Fruit fly (Drosophila melanogaster) whole organism, wandering third instar larva: ENCODE results near the gene fend.

ENCODE experiments used
- Abd-B ChIP-seq: fragments of >200 bp; optimal IDR thresholded peaks from 2 replicates; lab custom pipeline; 2017; ENCODE audit warnings: missing biosample characterization, missing genetic modification characterization
- CG32264 ChIP-seq: fragments of 200-800 bp; sonication (Bioruptor generic); optimal IDR thresholded peaks from 2 replicates; lab custom pipeline; 2016; ENCODE audit warnings: missing biosample characterization, missing genetic modification characterization
- CG9705 ChIP-seq: fragments of 200-800 bp; sonication (Bioruptor generic); optimal IDR thresholded peaks from 2 replicates; lab custom pipeline; 2018; ENCODE audit warnings: missing biosample characterization, mild to moderate bottlenecking, missing genetic modification characterization
- CrebA ChIP-seq: fragments of 200-800 bp; sonication (Bioruptor generic); optimal IDR thresholded peaks from 2 replicates; lab custom pipeline; 2016; ENCODE audit warnings: missing biosample characterization, mild to moderate bottlenecking, missing genetic modification characterization, borderline replicate concordance
- Dfd ChIP-seq: fragments of >200 bp; optimal IDR thresholded peaks from 2 replicates; lab custom pipeline; 2017; ENCODE audit warnings: missing biosample characterization, missing genetic modification characterization
- Dif ChIP-seq: fragments of 200-275, 200-300 bp; sonication (Bioruptor generic); optimal IDR thresholded peaks from 2 replicates; lab custom pipeline; 2018; ENCODE audit warnings: missing biosample characterization, missing genetic modification characterization; ENCODE audit not compliant: partially characterized antibody
- GATAd ChIP-seq: sonication (Bioruptor generic); optimal IDR thresholded peaks from 2 replicates; lab custom pipeline; 2016; ENCODE audit warnings: missing biosample characterization, missing genetic modification characterization
- HLH106 ChIP-seq: fragments of 200-800 bp; optimal IDR thresholded peaks from 3 replicates; lab custom pipeline; 2019; ENCODE audit warnings: missing biosample characterization, mild to moderate bottlenecking, missing genetic modification characterization, moderate library complexity
- Hnf4 ChIP-seq: fragments of 200-800 bp; sonication (Bioruptor generic); optimal IDR thresholded peaks from 2 replicates; lab custom pipeline; 2016; ENCODE audit warnings: missing biosample characterization, mild to moderate bottlenecking, missing genetic modification characterization
- Hr78 ChIP-seq: fragments of >200 bp; optimal IDR thresholded peaks from 2 replicates; lab custom pipeline; 2017; ENCODE audit warnings: missing biosample characterization, missing genetic modification characterization
- Hr83 ChIP-seq: fragments of 200-300 bp; sonication (Bioruptor generic); optimal IDR thresholded peaks from 2 replicates; lab custom pipeline; 2016; ENCODE audit warnings: missing biosample characterization, mild to moderate bottlenecking, missing genetic modification characterization, moderate library complexity; ENCODE audit not compliant: poor library complexity, severe bottlenecking
- Jra ChIP-seq: sonication (Bioruptor generic); optimal IDR thresholded peaks from 2 replicates; lab custom pipeline; 2016; ENCODE audit warnings: missing biosample characterization, missing genetic modification characterization
- Mio ChIP-seq: sonication (Bioruptor generic); optimal IDR thresholded peaks from 2 replicates; lab custom pipeline; 2016; ENCODE audit warnings: missing biosample characterization, missing genetic modification characterization
- Myc ChIP-seq: fragments of >200 bp; optimal IDR thresholded peaks from 2 replicates; lab custom pipeline; 2017
- N ChIP-seq: fragments of >200 bp; optimal IDR thresholded peaks from 2 replicates; lab custom pipeline; 2018; ENCODE audit warnings: missing biosample characterization, missing external identifiers, missing genetic modification characterization
- OdsH ChIP-seq: fragments of 200-800 bp; sonication (Bioruptor generic); optimal IDR thresholded peaks from 2 replicates; lab custom pipeline; 2016; ENCODE audit warnings: missing biosample characterization, mild to moderate bottlenecking, missing genetic modification characterization
- Rel ChIP-seq, 2 experiments: fragments of 200-800 bp; sonication (Bioruptor generic) in 1 of 2; optimal IDR thresholded peaks; 2 replicates in 1 of 2; 3 replicates in 1 of 2; lab custom pipeline; 2016 to 2019; ENCODE audit warnings: mild to moderate bottlenecking in 2 of 2, missing biosample characterization in 2 of 2, missing genetic modification characterization in 2 of 2, moderate library complexity in 1 of 2
- Sp1 ChIP-seq: fragments of 200-800 bp; sonication (Bioruptor generic); optimal IDR thresholded peaks from 3 replicates; lab custom pipeline; 2019; ENCODE audit warnings: missing biosample characterization, mild to moderate bottlenecking, missing genetic modification characterization, moderate library complexity
- Vsx2 ChIP-seq: fragments of 200-300, 225-300 bp; sonication (Bioruptor generic); optimal IDR thresholded peaks from 2 replicates; lab custom pipeline; 2018; ENCODE audit warnings: missing biosample characterization, missing genetic modification characterization; ENCODE audit not compliant: partially characterized antibody
- br ChIP-seq: fragments of 200-800 bp; sonication (Bioruptor generic); optimal IDR thresholded peaks from 2 replicates; lab custom pipeline; 2016; ENCODE audit warnings: missing biosample characterization, missing genetic modification characterization
- brk ChIP-seq: fragments of 200-800 bp; sonication (Bioruptor generic); optimal IDR thresholded peaks from 2 replicates; lab custom pipeline; 2016; ENCODE audit warnings: missing biosample characterization, mild to moderate bottlenecking, missing genetic modification characterization
- dl ChIP-seq, 2 experiments: fragments of 175-275, 200-275 bp in 1 of 2; fragments of 200-275 bp in 1 of 2; sonication (Bioruptor generic); optimal IDR thresholded peaks; lab custom pipeline; 2018; ENCODE audit warnings: mild to moderate bottlenecking in 2 of 2, missing biosample characterization in 2 of 2, missing genetic modification characterization in 2 of 2, moderate library complexity in 2 of 2; ENCODE audit not compliant: partially characterized antibody in 2 of 2, insufficient read depth in 1 of 2
- dmrt93B ChIP-seq: fragments of 200-800 bp; sonication (Bioruptor generic); optimal IDR thresholded peaks from 2 replicates; lab custom pipeline; 2018; ENCODE audit warnings: missing biosample characterization, mild to moderate bottlenecking, missing genetic modification characterization
- dsf ChIP-seq: sonication (Bioruptor generic); optimal IDR thresholded peaks from 2 replicates; lab custom pipeline; 2016; ENCODE audit warnings: missing biosample characterization, missing genetic modification characterization, borderline replicate concordance
- ey ChIP-seq: fragments of 200-800 bp; sonication (Bioruptor generic); optimal IDR thresholded peaks from 2 replicates; lab custom pipeline; 2016; ENCODE audit warnings: missing biosample characterization, missing genetic modification characterization
- foxo ChIP-seq, 2 experiments: fragments of 200-800 bp; sonication (Bioruptor generic); optimal IDR thresholded peaks; 2 replicates in 1 of 2; 3 replicates in 1 of 2; lab custom pipeline; 2016 to 2017; ENCODE audit warnings: missing biosample characterization in 2 of 2, missing genetic modification characterization in 2 of 2
- fru ChIP-seq: fragments of 200-800 bp; sonication (Bioruptor generic); optimal IDR thresholded peaks from 3 replicates; lab custom pipeline; 2016; ENCODE audit warnings: missing biosample characterization, mild to moderate bottlenecking, missing genetic modification characterization
- h ChIP-seq: fragments of 200-800 bp; sonication (Bioruptor generic); optimal IDR thresholded peaks from 3 replicates; lab custom pipeline; 2016; ENCODE audit warnings: missing biosample characterization, mild to moderate bottlenecking, missing genetic modification characterization
- jim ChIP-seq: fragments of 175-275, 200-325 bp; sonication (Bioruptor generic); optimal IDR thresholded peaks from 2 replicates; lab custom pipeline; 2016; ENCODE audit warnings: missing biosample characterization, mild to moderate bottlenecking, missing genetic modification characterization
- lola ChIP-seq: fragments of >200 bp; optimal IDR thresholded peaks from 2 replicates; lab custom pipeline; 2017; ENCODE audit warnings: missing biosample characterization, missing genetic modification characterization
- pan ChIP-seq: fragments of >200 bp; optimal IDR thresholded peaks from 2 replicates; lab custom pipeline; 2017
- psq ChIP-seq: fragments of 200-800 bp; sonication (Bioruptor generic); optimal IDR thresholded peaks from 3 replicates; lab custom pipeline; 2017; ENCODE audit warnings: missing biosample characterization, mild to moderate bottlenecking, missing genetic modification characterization, moderate library complexity
- rgr ChIP-seq: fragments of 200-800 bp; sonication (Bioruptor generic); optimal IDR thresholded peaks from 3 replicates; lab custom pipeline; 2016; ENCODE audit warnings: missing biosample characterization, mild to moderate bottlenecking, missing genetic modification characterization
- sage ChIP-seq: fragments of 200-800 bp; sonication (Bioruptor generic); optimal IDR thresholded peaks from 2 replicates; lab custom pipeline; 2016; ENCODE audit warnings: missing biosample characterization, mild to moderate bottlenecking, missing genetic modification characterization
- sv ChIP-seq: fragments of 200-800 bp; sonication (Bioruptor generic); optimal IDR thresholded peaks from 3 replicates; lab custom pipeline; 2016; ENCODE audit warnings: missing biosample characterization, missing genetic modification characterization
- tai ChIP-seq: sonication (Bioruptor generic); optimal IDR thresholded peaks from 2 replicates; lab custom pipeline; 2016; ENCODE audit warnings: missing biosample characterization, missing genetic modification characterization
- usp ChIP-seq: fragments of >200 bp; optimal IDR thresholded peaks from 2 replicates; lab custom pipeline; 2017; ENCODE audit warnings: missing biosample characterization, missing genetic modification characterization
- woc ChIP-seq: sonication (Bioruptor generic); optimal IDR thresholded peaks from 2 replicates; lab custom pipeline; 2016; ENCODE audit warnings: missing biosample characterization, mild to moderate bottlenecking, missing genetic modification characterization

fend gene

DNA sequence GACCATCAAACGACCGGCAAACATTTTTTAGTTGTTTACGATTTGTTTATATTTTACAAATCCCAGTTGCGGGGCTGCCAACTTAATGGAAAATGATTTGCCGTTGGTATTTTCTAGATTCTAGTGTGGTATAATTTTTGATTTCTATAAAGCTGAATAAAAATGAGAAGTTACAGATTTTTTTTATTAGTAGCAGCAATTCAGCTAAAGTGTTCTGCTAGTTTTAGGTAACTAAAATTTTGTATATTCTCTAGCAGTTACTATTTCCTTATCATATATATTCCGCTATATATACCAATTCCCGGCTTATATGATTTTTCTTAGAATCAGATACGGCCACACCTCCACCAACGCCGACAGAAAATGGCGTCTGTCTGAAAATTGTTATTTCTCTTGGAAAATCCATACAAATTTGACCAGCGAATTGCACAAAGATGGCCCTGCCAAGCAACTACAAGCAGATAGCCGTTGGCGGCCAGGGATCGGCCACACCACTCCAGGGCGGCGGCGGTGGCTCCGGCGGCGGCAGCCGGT, 14.2 kb upstream of the fend start, which contains the start of the genes fh and Bap111:
Gene fh, minus strand, starts transcription at position 83 of the 534 bp plus-strand sequence.
Gene Bap111, plus strand, starts transcription at position 321 of the 534 bp plus-strand sequence.
- TF ChIP-seq woc (GFP tag; lab: Kevin White, UChicago) (no peak), psq (GFP tag; lab: Kevin White, UChicago) (no peak), CrebA (GFP tag; lab: Kevin White, UChicago) (no peak), foxo (GFP tag; optimal IDR thresholded peaks at IDR 0.05; lab: Kevin White, UChicago) (no peak), ey (no peak), Jra (GFP tag; lab: Kevin White, UChicago) (no peak), jim (no peak), Hr83 (GFP tag; lab: Kevin White, UChicago) (no peak), Abd-B (GFP tag; lab: Kevin White, UChicago) (no peak), GATAd (GFP tag; lab: Kevin White, UChicago) (no peak), Myc (peak; percentile 13), Dif (GFP tag; lab: Kevin White, UChicago) (no peak), h (GFP tag; lab: Kevin White, UChicago) (peak; percentile 6), sv (GFP tag; lab: Kevin White, UChicago) (no peak), HLH106 (tag; lab: Kevin White, UChicago) (no peak), Mio (GFP tag; lab: Kevin White, UChicago) (no peak), Dfd (peak; percentile 48), Vsx2 (no peak), dl (GFP tag; optimal IDR thresholded peaks at IDR 0.05; lab: Kevin White, UChicago; ENCODE audit: insufficient read depth in 1 of 2, partially characterized antibody in 2 of 2) (no peak)
- TF ChIP-seq, all 38 proteins: peak for 3

DNA sequence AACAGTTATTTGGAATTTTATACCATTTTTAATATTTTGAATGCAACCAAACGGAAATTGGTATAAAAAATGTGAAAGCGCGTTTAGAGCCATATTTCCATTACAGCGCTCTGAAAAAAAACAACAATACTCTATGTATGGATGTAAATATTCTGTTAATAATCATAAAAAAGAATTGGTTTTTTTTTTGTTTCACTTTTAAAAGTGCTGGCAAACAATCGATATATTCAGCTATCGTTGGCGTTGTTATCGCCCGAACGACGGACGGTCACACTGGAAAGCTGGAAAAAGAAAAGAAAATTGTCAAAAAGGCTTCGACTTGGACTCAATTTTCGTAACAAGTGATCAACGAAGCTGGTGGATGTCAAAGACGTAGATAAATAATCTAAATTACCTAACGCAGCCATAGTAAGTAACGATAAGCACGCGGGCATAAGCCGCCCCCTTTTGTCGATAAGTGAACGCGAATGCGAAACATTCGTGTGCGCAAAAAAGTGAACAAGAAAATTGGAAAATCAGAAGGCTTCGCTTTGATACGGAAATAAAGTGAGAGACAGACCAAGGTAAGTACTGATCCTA, 7.4 kb upstream of the fend start, which contains the start of gene CG7065:
Gene CG7065, plus strand, starts transcription at position 270 of the 579 bp plus-strand sequence.
- TF ChIP-seq Sp1 (GFP tag; lab: Kevin White, UChicago): no peak
- TF ChIP-seq woc (GFP tag; lab: Kevin White, UChicago): peak; percentile 12

DNA sequence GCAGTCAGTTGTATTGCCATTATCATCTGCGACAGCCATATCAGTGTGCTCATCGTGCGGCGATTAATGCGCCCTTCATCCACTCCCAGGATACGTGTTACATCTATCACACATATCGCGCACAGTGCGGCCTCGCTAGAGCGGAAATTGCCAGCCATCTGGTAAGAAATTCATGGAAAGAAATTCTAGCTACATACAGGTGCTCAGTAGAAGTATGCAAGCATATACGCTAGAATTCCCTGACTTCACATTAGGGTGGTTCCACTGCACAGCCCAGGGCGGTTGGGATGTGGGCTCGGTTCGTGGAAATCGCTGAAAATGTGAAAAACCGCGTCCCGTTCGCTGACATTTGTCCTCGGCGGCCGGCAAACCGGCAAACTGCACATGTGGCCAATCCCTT, 6.3 kb upstream of the fend start:
- TF ChIP-seq Dfd (no peak), br (no peak), ey (peak; percentile 59), psq (GFP tag; lab: Kevin White, UChicago) (peak; percentile 17), tai (GFP tag; lab: Kevin White, UChicago) (no peak), h (GFP tag; lab: Kevin White, UChicago) (peak; percentile 57), CG32264 (peak; percentile 1), Rel (GFP tag; optimal IDR thresholded peaks at IDR 0.05; lab: Kevin White, UChicago) (no peak), Rel (tag; optimal IDR thresholded peaks at IDR 0.05; lab: Kevin White, UChicago) (peak; percentile 3), CrebA (GFP tag; lab: Kevin White, UChicago) (no peak), brk (no peak), Abd-B (GFP tag; lab: Kevin White, UChicago) (no peak), dmrt93B (GFP tag; lab: Kevin White, UChicago) (no peak), CG9705 (peak; percentile 31), foxo (GFP tag; optimal IDR thresholded peaks at IDR 0.05; lab: Kevin White, UChicago) (peak in 1 of 2 experiments; percentile 69), dsf (GFP tag; lab: Kevin White, UChicago) (no peak), sv (GFP tag; lab: Kevin White, UChicago) (peak; percentile 23), Hr78 (GFP tag; lab: Kevin White, UChicago) (no peak), jim (no peak), N (GFP tag; lab: Kevin White, UChicago) (no peak), lola (GFP tag; lab: Kevin White, UChicago) (no peak), Dif (GFP tag; lab: Kevin White, UChicago) (no peak), Hr83 (GFP tag; lab: Kevin White, UChicago) (no peak), Jra (GFP tag; lab: Kevin White, UChicago) (no peak), HLH106 (tag; lab: Kevin White, UChicago) (peak; percentile 67), pan (no peak), Sp1 (GFP tag; lab: Kevin White, UChicago) (peak; percentile 68), Vsx2 (no peak), dl (GFP tag; optimal IDR thresholded peaks at IDR 0.05; lab: Kevin White, UChicago; ENCODE audit: insufficient read depth in 1 of 2, partially characterized antibody in 2 of 2) (no peak), usp (no peak), Mio (GFP tag; lab: Kevin White, UChicago) (no peak), fru (GFP tag; lab: Kevin White, UChicago) (peak; percentile 70), GATAd (GFP tag; lab: Kevin White, UChicago) (no peak), rgr (GFP tag; lab: Kevin White, UChicago) (peak; percentile 57), sage (no peak), woc (GFP tag; lab: Kevin White, UChicago) (no peak), Myc (no peak), Hnf4 (GFP tag; lab: Kevin White, UChicago) (no peak), OdsH (peak; percentile 33)
